Worm (Caenorhabditis elegans) whole organism, young adult: ENCODE data around the gene abu-2.

ENCODE experiments used
- F22D6.2 ChIP-seq: sonication (generic microtip); optimal IDR thresholded peaks from 2 replicates; lab custom pipeline; 2016; ENCODE audit warnings: mild to moderate bottlenecking, missing genetic modification characterization, missing compliant biosample characterization
- T07F8.4 ChIP-seq: sonication (generic microtip); optimal IDR thresholded peaks from 2 replicates; lab custom pipeline; 2016; ENCODE audit warnings: mild to moderate bottlenecking, missing genetic modification characterization, moderate library complexity, missing compliant biosample characterization
- T26A5.8 ChIP-seq: sonication (generic microtip); optimal IDR thresholded peaks from 2 replicates; lab custom pipeline; 2016; ENCODE audit warnings: missing genetic modification characterization, missing compliant biosample characterization
- Y53F4B.3 ChIP-seq: fragments of 200-800 bp; sonication (Bioruptor generic); IDR thresholded peaks from 2 replicates; pipeline ENCODE4 v1.3.6; 2022; ENCODE audit warnings: missing genetic modification reagents, missing genetic modification characterization, missing compliant biosample characterization
- Y53G8AR.9 ChIP-seq: fragments of 200-800 bp; sonication (Bioruptor generic); conservative IDR thresholded peaks from 2 replicates; pipeline ENCODE4 v1.3.6; 2022; ENCODE audit warnings: missing genetic modification reagents, missing genetic modification characterization, missing compliant biosample characterization
- Y67H2A.10 ChIP-seq: fragments of 200-800 bp; sonication (Bioruptor generic); conservative IDR thresholded peaks from 2 replicates; pipeline ENCODE4 v1.3.6; 2022; ENCODE audit warnings: missing genetic modification reagents, missing genetic modification characterization, missing compliant biosample characterization
- ZK185.1 ChIP-seq: sonication (generic microtip); optimal IDR thresholded peaks from 2 replicates; lab custom pipeline; 2016; ENCODE audit warnings: mild to moderate bottlenecking, missing genetic modification characterization, missing compliant biosample characterization; ENCODE audit not compliant: poor library complexity, severe bottlenecking
- akir-1 ChIP-seq: fragments of 200-800 bp; sonication (Bioruptor generic); optimal IDR thresholded peaks from 2 replicates; lab custom pipeline; 2018; ENCODE audit warnings: mild to moderate bottlenecking, missing genetic modification characterization, moderate library complexity, missing compliant biosample characterization
- ama-1 ChIP-seq, 3 experiments: fragments of 150-350 bp in 1 of 3; sonication (generic microtip) in 2 of 3; optimal IDR thresholded peaks; 2 replicates each; lab custom pipeline; 2014 to 2018; ENCODE audit warnings: missing biosample characterization in 2 of 3, missing genetic modification characterization in 2 of 3, missing genetic modification reagents in 2 of 3
- atf-7 ChIP-seq: sonication (generic microtip); optimal IDR thresholded peaks from 2 replicates; lab custom pipeline; 2017; ENCODE audit warnings: mild to moderate bottlenecking, missing genetic modification characterization, missing compliant biosample characterization
- athp-1 ChIP-seq: sonication (generic microtip); optimal IDR thresholded peaks from 2 replicates; lab custom pipeline; 2017; ENCODE audit warnings: mild to moderate bottlenecking, missing genetic modification characterization, missing compliant biosample characterization
- attf-5 ChIP-seq: fragments of 200-800 bp; sonication (Bioruptor generic); optimal IDR thresholded peaks from 2 replicates; lab custom pipeline; 2018; ENCODE audit warnings: mild to moderate bottlenecking, missing genetic modification characterization, missing compliant biosample characterization
- bed-1 ChIP-seq: fragments of 200-800 bp; sonication (Bioruptor generic); IDR thresholded peaks from 2 replicates; pipeline ENCODE4 v1.3.6; 2022; ENCODE audit warnings: missing genetic modification reagents, missing genetic modification characterization, missing compliant biosample characterization
- ceh-58 ChIP-seq: fragments of 200-800 bp; sonication (Bioruptor generic); IDR thresholded peaks from 2 replicates; pipeline ENCODE4 v1.3.6; 2022; ENCODE audit warnings: missing genetic modification characterization, missing compliant biosample characterization
- dpl-1 ChIP-seq: fragments of 150-350 bp; optimal IDR thresholded peaks from 2 replicates; lab custom pipeline; 2014; ENCODE audit warnings: missing biosample characterization, missing genetic modification reagents, missing genetic modification characterization
- efl-1 ChIP-seq: fragments of 150-350 bp; optimal IDR thresholded peaks from 2 replicates; lab custom pipeline; 2014; ENCODE audit warnings: missing biosample characterization, missing genetic modification reagents, missing genetic modification characterization
- egl-18 ChIP-seq: fragments of 200-800 bp; sonication (Bioruptor generic); IDR thresholded peaks from 2 replicates; pipeline ENCODE4 v1.3.6; 2022; ENCODE audit warnings: missing genetic modification reagents, missing genetic modification characterization, missing compliant biosample characterization
- ekl-4 ChIP-seq: fragments of 200-800 bp; sonication (Bioruptor generic); IDR thresholded peaks from 2 replicates; pipeline ENCODE4 v1.3.6; 2022; ENCODE audit warnings: missing genetic modification reagents, missing genetic modification characterization, missing compliant biosample characterization
- ets-4 ChIP-seq: fragments of 200-800 bp; sonication (Bioruptor generic); optimal IDR thresholded peaks from 2 replicates; lab custom pipeline; 2018; ENCODE audit warnings: mild to moderate bottlenecking, missing genetic modification characterization, missing compliant biosample characterization
- fkh-3 ChIP-seq: sonication (generic microtip); optimal IDR thresholded peaks from 2 replicates; lab custom pipeline; 2016; ENCODE audit warnings: mild to moderate bottlenecking, missing genetic modification characterization, missing compliant biosample characterization
- him-1 ChIP-seq: sonication (generic microtip); optimal IDR thresholded peaks from 2 replicates; lab custom pipeline; 2016; ENCODE audit warnings: missing genotype, missing genetic modification reagents, missing genetic modification characterization, missing compliant biosample characterization
- hlh-26 ChIP-seq: fragments of 200-800 bp; sonication (Bioruptor generic); conservative IDR thresholded peaks from 2 replicates; pipeline ENCODE4 v1.3.6; 2022; ENCODE audit warnings: missing genetic modification reagents, missing genetic modification characterization, missing compliant biosample characterization
- hmg-20 ChIP-seq: fragments of 200-800 bp; sonication (Bioruptor generic); IDR thresholded peaks from 2 replicates; pipeline ENCODE4 v1.3.6; 2022; ENCODE audit warnings: missing genetic modification reagents, missing genetic modification characterization, missing compliant biosample characterization
- hsf-1 ChIP-seq: fragments of 200-800 bp; sonication (Bioruptor generic); IDR thresholded peaks from 2 replicates; pipeline ENCODE4 v1.3.6; 2022; ENCODE audit warnings: missing genetic modification reagents, missing genetic modification characterization, missing compliant biosample characterization
- lin-26 ChIP-seq: fragments of 200-800 bp; sonication (Bioruptor generic); IDR thresholded peaks from 2 replicates; pipeline ENCODE4 v1.3.6; 2022; ENCODE audit warnings: missing genetic modification reagents, missing genetic modification characterization, missing compliant biosample characterization
- lin-35 ChIP-seq, 3 experiments: fragments of 150-350 bp in 2 of 3; sonication (generic microtip) in 1 of 3; optimal IDR thresholded peaks; 2 replicates each; lab custom pipeline; 2014 to 2018; ENCODE audit warnings: missing biosample characterization in 3 of 3, missing genetic modification characterization in 3 of 3, missing genetic modification reagents in 3 of 3
- madf-6 ChIP-seq: fragments of 200-800 bp; sonication (Bioruptor generic); IDR thresholded peaks from 2 replicates; pipeline ENCODE4 v1.3.6; 2022; ENCODE audit warnings: missing genetic modification reagents, missing genetic modification characterization, missing compliant biosample characterization
- madf-8 ChIP-seq: fragments of 200-800 bp; sonication (Bioruptor generic); conservative IDR thresholded peaks from 2 replicates; pipeline ENCODE4 v1.3.6; 2022; ENCODE audit warnings: missing genetic modification reagents, missing genetic modification characterization, missing compliant biosample characterization
- mcd-1 ChIP-seq: fragments of 200-800 bp; sonication (Bioruptor generic); IDR thresholded peaks from 2 replicates; pipeline ENCODE4 v1.3.6; 2022; ENCODE audit warnings: missing genetic modification reagents, missing genetic modification characterization, missing compliant biosample characterization
- mel-28 ChIP-seq: sonication (generic microtip); optimal IDR thresholded peaks from 2 replicates; lab custom pipeline; 2016; ENCODE audit warnings: borderline replicate concordance, mild to moderate bottlenecking, missing genetic modification characterization, missing compliant biosample characterization
- nfyb-1 ChIP-seq: fragments of 200-800 bp; sonication (Bioruptor generic); IDR thresholded peaks from 2 replicates; pipeline ENCODE4 v1.3.6; 2022; ENCODE audit warnings: missing genetic modification reagents, missing genetic modification characterization, missing compliant biosample characterization
- nhr-120 ChIP-seq: fragments of 200-800 bp; sonication (Bioruptor generic); IDR thresholded peaks from 2 replicates; pipeline ENCODE4 v1.3.6; 2022; ENCODE audit warnings: missing genetic modification characterization, missing compliant biosample characterization
- nhr-27 ChIP-seq: fragments of 200-800 bp; sonication (Bioruptor generic); optimal IDR thresholded peaks from 2 replicates; lab custom pipeline; 2018; ENCODE audit warnings: mild to moderate bottlenecking, missing genetic modification characterization, moderate library complexity, missing compliant biosample characterization
- nhr-90 ChIP-seq: sonication (generic microtip); optimal IDR thresholded peaks from 2 replicates; lab custom pipeline; 2016; ENCODE audit warnings: missing genotype, mild to moderate bottlenecking, missing genetic modification characterization, missing compliant biosample characterization
- pbrm-1 ChIP-seq: fragments of 200-800 bp; sonication (Bioruptor generic); IDR thresholded peaks from 2 replicates; pipeline ENCODE4 v1.3.6; 2022; ENCODE audit warnings: missing genetic modification reagents, missing genetic modification characterization, missing compliant biosample characterization
- tbx-9 ChIP-seq: sonication (generic microtip); optimal IDR thresholded peaks from 2 replicates; lab custom pipeline; 2016; ENCODE audit warnings: borderline replicate concordance, missing genetic modification characterization, inconsistent platforms, missing compliant biosample characterization
- tlf-1 ChIP-seq: fragments of 200-800 bp; sonication (Bioruptor generic); optimal IDR thresholded peaks from 2 replicates; lab custom pipeline; 2018; ENCODE audit warnings: mild to moderate bottlenecking, missing genetic modification characterization, missing compliant biosample characterization
- unc-62 ChIP-seq: fragments of 150-350 bp; optimal IDR thresholded peaks from 2 replicates; lab custom pipeline; 2014; ENCODE audit warnings: missing biosample characterization, missing genetic modification reagents, missing genetic modification characterization
- xnd-1 ChIP-seq: sonication (generic microtip); optimal IDR thresholded peaks from 2 replicates; lab custom pipeline; 2016; ENCODE audit warnings: missing genotype, missing genetic modification reagents, missing genetic modification characterization, missing compliant biosample characterization
- zim-3 ChIP-seq: sonication (generic microtip); optimal IDR thresholded peaks from 2 replicates; lab custom pipeline; 2017; ENCODE audit warnings: mild to moderate bottlenecking, missing genetic modification characterization, moderate library complexity, missing compliant biosample characterization
- ztf-25 ChIP-seq: fragments of 200-800 bp; sonication (Bioruptor generic); IDR thresholded peaks from 2 replicates; pipeline ENCODE4 v1.3.6; 2022; ENCODE audit warnings: missing genetic modification reagents, missing genetic modification characterization, missing compliant biosample characterization

The abu-2 gene

ce11 chrX:1454385-1454784, 43.9 kb upstream of the abu-2 start (continued):
- TF ChIP-seq ZK185.1 (tag; lab: Kevin White, UChicago) (peak; percentile 59), madf-8 (GFP tag; lab: Robert Waterston, UW) (no peak), Y53G8AR.9 (GFP tag; lab: Robert Waterston, UW) (peak; percentile 81), madf-6 (GFP tag; lab: Robert Waterston, UW) (0 out of 2 replicates have a peak, but pooled peaks have one; percentile 28), akir-1 (GFP tag; lab: Kevin White, UChicago) (no peak), hsf-1 (GFP tag; lab: Robert Waterston, UW) (0 out of 2 replicates have a peak, but pooled peaks have one; percentile 39), mcd-1 (peak; percentile 77), Y67H2A.10 (GFP tag; lab: Robert Waterston, UW) (no peak), nhr-120 (no peak), Y53F4B.3 (no peak), pbrm-1 (GFP tag; lab: Robert Waterston, UW) (peak; percentile 86), zim-3 (no peak), attf-5 (GFP tag; lab: Kevin White, UChicago) (peak; percentile 93), fkh-3 (no peak), nhr-90 (tag; lab: Kevin White, UChicago) (peak; percentile 83), hmg-20 (no peak), egl-18 (GFP tag; lab: Robert Waterston, UW) (no peak), F22D6.2 (peak; percentile 42), mel-28 (tag; lab: Kevin White, UChicago) (no peak), T26A5.8 (tag; lab: Kevin White, UChicago) (no peak), ztf-25 (GFP tag; lab: Robert Waterston, UW) (no peak), nhr-27 (tag; lab: Kevin White, UChicago) (peak; percentile 30), T07F8.4 (tag; lab: Kevin White, UChicago) (no peak), ama-1 (optimal IDR thresholded peaks at IDR 0.05; lab: Kevin White, UChicago) (no peak), ama-1 (GFP tag; optimal IDR thresholded peaks at IDR 0.05; lab: Kevin White, UChicago) (no peak), bed-1 (GFP tag; lab: Robert Waterston, UW) (no peak), hlh-26 (GFP tag; lab: Robert Waterston, UW) (no peak), ets-4 (GFP tag; lab: Kevin White, UChicago) (peak; percentile 91), tbx-9 (tag; lab: Kevin White, UChicago) (no peak), tlf-1 (GFP tag; lab: Kevin White, UChicago) (peak; percentile 57)

- no peak for TF ChIP-seq athp-1 (tag; lab: Kevin White, UChicago)
- TF ChIP-seq atf-7 (tag; lab: Kevin White, UChicago): peak; percentile 95
Observed at ce11 chrX:1453770-1454169, 43.3 kb upstream of the abu-2 start, which contains the start of gene cebp-1. Gene cebp-1, minus strand, starts transcription at chrX:1453868.

ce11 chrX:1451816-1452602, 41.6 kb upstream of the abu-2 start:
- TF ChIP-seq him-1 (no peak), xnd-1 (tag; lab: Kevin White, UChicago) (no peak), lin-35 (GFP tag; optimal IDR thresholded peaks at IDR 0.05; lab: Kevin White, UChicago) (peak in 1 of 3 experiments; percentile 56), nhr-27 (tag; lab: Kevin White, UChicago) (peak; percentile 35), Y53G8AR.9 (GFP tag; lab: Robert Waterston, UW) (0 out of 2 replicates have a peak, but pooled peaks have one; percentile 60), dpl-1 (GFP tag; lab: Kevin White, UChicago) (no peak), ekl-4 (GFP tag; lab: Robert Waterston, UW) (peak; percentile 11; the same call in 1 of the 2 replicates), nfyb-1 (peak; percentile 39; the same call in 1 of the 2 replicates), ceh-58 (GFP tag; lab: Robert Waterston, UW) (0 out of 2 replicates have a peak, but pooled peaks have one; percentile 73), unc-62 (GFP tag; lab: Kevin White, UChicago) (no peak), efl-1 (GFP tag; lab: Kevin White, UChicago) (no peak), lin-26 (GFP tag; lab: Robert Waterston, UW) (0 out of 2 replicates have a peak, but pooled peaks have one; percentile 39)
